Fruit fly (Drosophila melanogaster) ovary, adult (tissue): ENCODE measurements around the gene CG9547.

Experiments
- CG17801 ChIP-seq: fragments of 200-800 bp; optimal IDR thresholded peaks from 2 replicates; lab custom pipeline; 2019; ENCODE audit warnings: missing biosample characterization, mild to moderate bottlenecking, missing genetic modification characterization, moderate library complexity; ENCODE audit not compliant: partially characterized antibody

CG9547 gene

DNA sequence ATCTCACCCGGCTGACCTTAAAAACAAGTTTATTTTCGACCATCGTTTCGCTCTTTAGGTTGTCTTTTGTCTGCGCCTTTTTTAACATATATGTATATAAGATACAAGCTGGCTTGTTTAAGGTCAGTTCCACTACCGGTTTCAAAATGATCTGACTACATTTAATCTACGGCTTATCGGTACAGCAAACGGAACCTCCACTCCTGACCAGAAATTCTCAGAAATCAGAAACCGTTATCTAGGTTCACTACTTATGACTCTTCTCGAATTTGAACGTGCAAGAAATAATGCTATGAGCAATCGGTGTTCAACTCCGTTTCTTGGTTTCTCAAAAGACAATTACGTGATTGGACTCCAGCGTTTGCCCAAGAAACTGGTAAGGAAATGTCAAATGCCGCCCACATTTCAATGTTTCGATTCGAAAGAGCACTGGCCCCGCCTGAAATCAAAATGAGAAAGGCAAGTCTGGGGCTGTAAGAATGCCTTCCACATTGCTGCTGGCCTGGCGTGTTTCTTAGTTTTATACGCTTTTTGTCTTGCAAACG is 24.2 kb downstream of the CG9547 start:
- TF ChIP-seq CG17801 (GFP tag; lab: Kevin White, UChicago) = no peak

DNA sequence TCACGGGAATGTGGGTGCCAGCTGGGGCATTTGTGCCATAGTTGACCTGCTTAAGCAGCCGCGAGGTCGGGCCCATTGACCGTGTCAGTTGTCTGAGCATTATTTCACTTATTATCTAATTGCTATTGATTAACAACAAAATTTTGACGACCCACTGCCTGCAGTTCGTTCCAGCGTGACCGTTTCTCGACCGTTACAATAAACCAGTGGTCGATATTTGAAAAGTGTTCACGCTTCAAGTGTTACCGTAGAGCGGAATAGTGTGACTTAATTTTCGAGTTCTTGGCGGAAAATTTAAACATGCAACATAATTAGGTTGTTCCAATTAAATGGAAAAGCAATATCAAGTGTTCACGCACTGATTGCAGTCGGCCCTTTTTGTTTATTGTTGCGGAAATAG is 26.8 kb downstream of the CG9547 start, which contains the start of gene HemK1:
TSS of gene HemK1 (minus strand) at position 190 of the 400 bp plus-strand sequence.
- TF ChIP-seq CG17801 (GFP tag; lab: Kevin White, UChicago) = peak; percentile 41

DNA sequence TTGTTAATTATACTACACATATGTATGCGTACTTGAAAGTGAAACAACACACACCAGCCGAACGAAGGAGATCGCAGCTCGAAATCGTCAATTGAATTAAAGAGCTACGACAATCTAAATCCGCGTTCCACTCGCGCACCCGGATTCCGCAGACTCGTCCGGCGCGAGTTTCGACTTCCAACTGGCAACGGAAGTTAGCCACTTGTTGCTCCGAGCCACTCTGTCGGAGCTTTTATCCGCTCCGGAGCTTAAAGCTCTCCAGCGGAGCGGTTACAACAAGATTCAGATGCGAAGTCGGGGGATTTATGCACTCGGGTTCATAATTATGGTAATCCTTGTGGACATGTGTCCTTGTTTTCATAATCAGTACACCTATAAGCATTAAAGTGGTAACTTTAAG is 28.8 kb downstream of the CG9547 start, which contains the start of gene Rchy1:
TSS of gene Rchy1 (minus strand) at position 173 of the 400 bp plus-strand sequence.
- TF ChIP-seq CG17801 (GFP tag; lab: Kevin White, UChicago) = no peak

DNA sequence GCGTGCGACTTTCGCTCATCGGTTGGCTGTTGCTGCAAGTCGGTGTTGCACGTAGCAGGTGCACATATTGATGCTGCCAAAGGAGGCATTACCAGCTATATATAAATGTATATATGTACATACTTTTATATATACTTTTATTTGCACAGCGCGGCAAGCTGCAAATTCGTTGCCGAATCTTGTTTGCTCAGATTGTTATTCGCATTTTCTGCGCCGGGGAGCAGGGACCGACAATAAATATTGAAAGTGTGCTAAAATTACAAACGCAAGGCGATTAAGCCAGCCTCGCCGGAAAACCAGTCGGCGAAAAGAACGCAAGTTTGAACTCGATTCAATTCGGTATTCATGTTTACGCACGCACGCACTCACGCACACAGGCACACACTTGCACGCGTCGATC is 29.6 kb downstream of the CG9547 start:
- no peak for TF ChIP-seq CG17801 (GFP tag; lab: Kevin White, UChicago)

DNA sequence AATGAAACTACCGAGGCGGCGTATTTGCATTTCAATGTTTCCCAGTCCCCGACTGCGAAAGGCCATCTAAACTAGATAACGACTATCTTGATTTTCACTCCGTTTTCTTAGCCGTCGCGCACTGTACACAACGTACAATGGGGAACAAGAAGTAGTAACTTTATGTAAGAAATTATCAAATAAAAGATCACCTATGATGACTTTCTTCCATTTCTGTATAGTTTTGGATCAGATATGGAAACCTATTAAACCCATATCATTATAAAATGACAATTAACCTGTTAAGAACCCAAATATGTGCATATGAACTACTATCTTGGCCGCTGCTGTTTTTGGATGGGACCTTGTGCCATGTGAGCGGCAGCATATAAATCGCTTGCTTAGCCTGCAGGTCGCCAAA is 30.1 kb downstream of the CG9547 start:
- TF ChIP-seq CG17801 (GFP tag; lab: Kevin White, UChicago) = no peak

DNA sequence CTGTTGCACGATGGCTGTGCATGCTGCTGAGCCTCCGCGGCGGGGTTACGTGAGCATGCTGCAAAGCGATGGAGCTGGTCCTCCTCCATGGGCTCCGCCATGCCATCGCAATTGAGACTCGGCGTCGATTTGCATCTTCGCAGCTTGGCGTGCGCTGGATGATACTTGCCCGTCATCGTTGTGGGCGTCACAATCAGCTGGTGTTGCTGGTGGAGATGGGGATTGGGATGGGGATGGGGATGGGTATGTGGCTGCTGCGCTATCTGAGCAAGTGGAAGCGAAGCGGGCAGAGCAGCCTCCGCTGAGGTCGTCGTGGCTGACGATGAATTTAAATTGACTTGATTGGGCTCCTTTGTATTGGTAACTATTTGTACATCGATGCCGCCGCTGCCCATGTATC is 30.9 kb downstream of the CG9547 start:
- no peak for TF ChIP-seq CG17801 (GFP tag; lab: Kevin White, UChicago)

dm6 chr2L:6462259-6462658 is 32.1 kb downstream of the CG9547 start:
- TF ChIP-seq CG17801 (GFP tag; lab: Kevin White, UChicago) = no peak

- TF ChIP-seq CG17801 (GFP tag; lab: Kevin White, UChicago) = no peak
Measured at dm6 chr2L:6461497-6461896, 32.8 kb downstream of the CG9547 start.

dm6 chr2L:6457583-6457982 is 36.7 kb downstream of the CG9547 start:
- TF ChIP-seq CG17801 (GFP tag; lab: Kevin White, UChicago) = no peak

- no peak for TF ChIP-seq CG17801 (GFP tag; lab: Kevin White, UChicago)
Measured at dm6 chr2L:6455955-6456599, 38.3 kb downstream of the CG9547 start, which contains the start of gene frj. TSS of gene frj (plus strand) at chr2L:6456052.

dm6 chr2L:6455032-6455954 is 39.0 kb downstream of the CG9547 start, which contains the start of gene retm:
TSS of gene retm (minus strand) at chr2L:6455929.
- TF ChIP-seq CG17801 (GFP tag; lab: Kevin White, UChicago) = no peak

DNA sequence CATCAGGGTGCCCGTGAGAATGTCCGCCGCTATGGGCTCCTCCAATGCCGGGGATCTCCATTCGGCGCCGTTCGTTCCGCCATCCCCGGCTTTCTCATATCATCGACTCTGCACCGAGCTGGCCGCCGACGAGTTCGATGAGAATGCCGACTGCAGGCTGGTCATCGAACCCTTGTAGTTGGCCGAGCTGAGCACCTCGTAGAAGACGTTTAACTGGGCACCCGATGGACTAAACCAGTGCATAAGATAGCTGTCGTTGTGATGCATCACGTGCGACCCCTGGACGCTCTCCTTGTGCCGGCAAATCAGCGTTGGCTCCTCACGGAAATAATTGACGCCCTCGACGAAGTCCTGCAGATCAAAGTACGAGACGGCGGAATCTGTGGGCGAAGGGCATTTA is 44.6 kb downstream of the CG9547 start:
- TF ChIP-seq CG17801 (GFP tag; lab: Kevin White, UChicago) = no peak

- no peak for TF ChIP-seq CG17801 (GFP tag; lab: Kevin White, UChicago)
Measured at dm6 chr2L:6448334-6448703, 46.0 kb downstream of the CG9547 start, which contains the start of gene Acox3. TSS of gene Acox3 (minus strand) at chr2L:6448403.

DNA sequence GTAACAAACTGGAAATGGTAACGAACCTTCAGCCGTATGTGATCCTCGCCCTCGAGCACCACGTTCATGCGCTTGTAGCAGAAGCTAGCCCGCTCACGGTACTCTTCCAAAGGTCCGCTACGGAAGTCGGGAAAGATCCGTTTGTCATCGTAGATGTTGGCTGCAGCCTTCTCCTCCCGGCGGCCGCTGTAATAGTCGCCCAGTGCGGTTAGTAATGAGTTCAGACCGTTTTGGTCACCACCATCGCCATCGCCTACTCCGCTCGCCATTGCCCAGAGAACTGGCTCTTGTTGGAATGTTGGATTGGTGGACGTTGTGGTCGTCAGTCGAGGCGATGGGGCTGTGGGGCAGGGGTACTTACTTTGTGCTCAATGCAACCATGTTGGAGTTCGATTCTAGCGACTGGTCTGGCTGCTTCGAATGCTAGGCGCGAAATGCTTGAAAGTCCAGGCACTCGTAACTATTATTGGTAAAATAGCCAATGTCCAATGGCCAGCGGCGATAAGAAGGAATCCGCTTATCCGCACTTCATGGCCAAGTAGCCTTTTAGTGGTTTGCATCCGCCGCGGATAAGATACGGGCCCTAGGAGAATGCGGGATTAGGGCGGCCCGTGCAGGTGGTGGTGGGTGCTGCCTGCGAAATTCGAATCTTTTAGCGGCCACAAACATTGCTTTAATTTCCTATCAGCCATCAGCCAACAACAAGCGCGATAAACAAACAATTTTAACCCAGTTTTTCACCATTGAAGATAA is 46.6 kb downstream of the CG9547 start:
- no peak for TF ChIP-seq CG17801 (GFP tag; lab: Kevin White, UChicago)
